Fruit fly (Drosophila melanogaster) whole organism, embryonic: Measurements from ENCODE around the gene CG31268.
A peak's percentile ranks its signal among the peaks of the same experiment; 100 is the strongest.

Experiments used
- ATbp ChIP-seq: fragments of 200-800 bp; sonication (Bioruptor generic); optimal IDR thresholded peaks from 2 replicates; lab custom pipeline; 2017; ENCODE audit warnings: missing biosample characterization, mild to moderate bottlenecking, missing genetic modification characterization, missing genetic modification reagents
- Aef1 ChIP-seq: fragments of 200-800 bp; sonication (Bioruptor generic); IDR thresholded peaks from 3 replicates; pipeline ENCODE4 v1.3.6; 2022; ENCODE audit warnings: missing biosample characterization, missing genetic modification characterization
- B-H2 ChIP-seq: fragments of 200-800 bp; sonication (Bioruptor generic); optimal IDR thresholded peaks from 2 replicates; lab custom pipeline; 2018; ENCODE audit warnings: missing biosample characterization, mild to moderate bottlenecking, missing genetic modification characterization
- CG10366 ChIP-seq: fragments of 200-800 bp; sonication (Bioruptor generic); IDR thresholded peaks from 2 replicates; pipeline ENCODE4 v1.3.6; 2022; ENCODE audit warnings: missing biosample characterization, missing genetic modification characterization
- CG10431 ChIP-seq: fragments of 200-800 bp; sonication (Bioruptor generic); optimal IDR thresholded peaks from 3 replicates; lab custom pipeline; 2018; ENCODE audit warnings: missing biosample characterization, mild to moderate bottlenecking, missing genetic modification characterization
- CG11723 ChIP-seq: fragments of 200-800 bp; sonication (Bioruptor generic); optimal IDR thresholded peaks from 2 replicates; lab custom pipeline; 2017; ENCODE audit warnings: missing biosample characterization, mild to moderate bottlenecking, missing genetic modification characterization
- CG12219 ChIP-seq: fragments of 200-800 bp; sonication (Bioruptor generic); optimal IDR thresholded peaks from 3 replicates; lab custom pipeline; 2018; ENCODE audit warnings: missing biosample characterization, mild to moderate bottlenecking, missing genetic modification characterization
- CG15073 ChIP-seq: fragments of 200-800 bp; sonication (Bioruptor generic); optimal IDR thresholded peaks from 2 replicates; lab custom pipeline; 2016; ENCODE audit warnings: missing biosample characterization, missing genetic modification characterization
- CG1603 ChIP-seq: fragments of 200-800 bp; sonication (Bioruptor generic); optimal IDR thresholded peaks from 2 replicates; lab custom pipeline; 2019; ENCODE audit warnings: missing biosample characterization, mild to moderate bottlenecking, missing genetic modification characterization, moderate library complexity
- CG17186 ChIP-seq: fragments of 200-800 bp; sonication (Bioruptor generic); optimal IDR thresholded peaks from 3 replicates; lab custom pipeline; 2017; ENCODE audit warnings: missing biosample characterization, missing genetic modification reagents, missing genetic modification characterization
- CG2678 ChIP-seq: fragments of 200-800 bp; sonication (Bioruptor generic); optimal IDR thresholded peaks from 3 replicates; lab custom pipeline; 2019; ENCODE audit warnings: missing biosample characterization, mild to moderate bottlenecking, missing genetic modification characterization, moderate library complexity
- CG2875 ChIP-seq: fragments of 200-800 bp; sonication (Bioruptor generic); optimal IDR thresholded peaks from 2 replicates; lab custom pipeline; 2017; ENCODE audit warnings: missing biosample characterization, mild to moderate bottlenecking, missing genetic modification characterization, missing genetic modification reagents
- CG31224 ChIP-seq: fragments of 200-800 bp; sonication (Bioruptor generic); IDR thresholded peaks from 2 replicates; pipeline ENCODE4 v1.3.6; 2022; ENCODE audit warnings: missing biosample characterization, missing genetic modification characterization
- CG3281 ChIP-seq: fragments of 200-800 bp; sonication (Bioruptor generic); optimal IDR thresholded peaks from 3 replicates; lab custom pipeline; 2017; ENCODE audit warnings: missing biosample characterization, mild to moderate bottlenecking, missing genetic modification characterization
- CG33213 ChIP-seq: fragments of 200-800 bp; sonication (Bioruptor generic); optimal IDR thresholded peaks from 3 replicates; lab custom pipeline; 2016; ENCODE audit warnings: missing biosample characterization, missing genetic modification characterization
- CG3847 ChIP-seq: fragments of 200-800 bp; sonication (Bioruptor generic); IDR thresholded peaks from 2 replicates; pipeline ENCODE4 v1.3.6; 2022; ENCODE audit warnings: missing biosample characterization, missing genetic modification characterization
- CG4617 ChIP-seq: fragments of 200-800 bp; sonication (Bioruptor generic); optimal IDR thresholded peaks from 3 replicates; lab custom pipeline; 2016; ENCODE audit warnings: missing biosample characterization, missing genetic modification characterization, borderline replicate concordance
- CG6689 ChIP-seq: fragments of 200-800 bp; sonication (Bioruptor generic); IDR thresholded peaks from 2 replicates; pipeline ENCODE4 v1.3.6; 2022; ENCODE audit warnings: missing biosample characterization, missing genetic modification characterization
- CG6791 ChIP-seq: fragments of 200-800 bp; sonication (Bioruptor generic); IDR thresholded peaks from 3 replicates; pipeline ENCODE4 v1.3.6; 2022; ENCODE audit warnings: missing biosample characterization, missing genetic modification characterization; ENCODE audit not compliant: partially characterized antibody
- CG8924 ChIP-seq: fragments of 200-800 bp; optimal IDR thresholded peaks from 3 replicates; lab custom pipeline; 2019; ENCODE audit warnings: missing biosample characterization, mild to moderate bottlenecking, missing genetic modification characterization, moderate library complexity
- CG8944 ChIP-seq: fragments of 200-800 bp; sonication (Bioruptor generic); optimal IDR thresholded peaks from 3 replicates; lab custom pipeline; 2016; ENCODE audit warnings: missing biosample characterization, missing genetic modification characterization
- CG9876 ChIP-seq: fragments of 200-800 bp; sonication (Bioruptor generic); optimal IDR thresholded peaks from 2 replicates; lab custom pipeline; 2016; ENCODE audit warnings: missing biosample characterization, missing genetic modification characterization
- E2f1 ChIP-seq: fragments of 200-800 bp; sonication (Bioruptor generic); IDR thresholded peaks from 2 replicates; pipeline ENCODE4 v1.3.6; 2022; ENCODE audit warnings: missing biosample characterization, missing genetic modification characterization
- Fer3 ChIP-seq: fragments of 200-800 bp; sonication (Bioruptor generic); optimal IDR thresholded peaks from 2 replicates; lab custom pipeline; 2018; ENCODE audit warnings: missing biosample characterization, mild to moderate bottlenecking, missing genetic modification characterization, moderate library complexity
- H15 ChIP-seq: fragments of 200-800 bp; sonication (Bioruptor generic); IDR thresholded peaks from 3 replicates; pipeline ENCODE4 v1.3.6; 2022; ENCODE audit warnings: missing biosample characterization, missing genetic modification characterization
- Hand ChIP-seq: fragments of 200-800 bp; sonication (Bioruptor generic); optimal IDR thresholded peaks from 2 replicates; lab custom pipeline; 2017; ENCODE audit warnings: mild to moderate bottlenecking, missing biosample characterization, missing genetic modification reagents, missing genetic modification characterization
- Hey ChIP-seq: fragments of 200-800 bp; sonication (Bioruptor generic); optimal IDR thresholded peaks from 3 replicates; lab custom pipeline; 2018; ENCODE audit warnings: missing biosample characterization, mild to moderate bottlenecking, missing genetic modification characterization
- Kr ChIP-seq: fragments of 200-800 bp; sonication (Bioruptor generic); optimal IDR thresholded peaks from 2 replicates; lab custom pipeline; 2017; ENCODE audit warnings: missing biosample characterization, mild to moderate bottlenecking, missing genetic modification characterization
- Lpt ChIP-seq: fragments of >200 bp; optimal IDR thresholded peaks from 2 replicates; lab custom pipeline; 2018; ENCODE audit warnings: missing biosample characterization, missing genetic modification characterization
- MBD-R2 ChIP-seq: fragments of 200-800 bp; sonication (Bioruptor generic); IDR thresholded peaks from 2 replicates; pipeline ENCODE4 v1.3.6; 2022; ENCODE audit warnings: missing biosample characterization, missing genetic modification characterization
- Med ChIP-seq: fragments of 200-800 bp; sonication (Bioruptor generic); peaks from one replicate; lab custom pipeline; 2016; ENCODE audit warnings: missing biosample characterization, missing genetic modification characterization, mild to moderate bottlenecking, inconsistent platforms, moderate library complexity
- Sin3A ChIP-seq: fragments of >200 bp; optimal IDR thresholded peaks from 2 replicates; lab custom pipeline; 2018
- Sox100B ChIP-seq: fragments of 200-800 bp; sonication (Bioruptor generic); optimal IDR thresholded peaks from 3 replicates; lab custom pipeline; 2018; ENCODE audit warnings: missing biosample characterization, mild to moderate bottlenecking, missing genetic modification characterization
- Ssrp ChIP-seq: fragments of 200-800 bp; sonication (Bioruptor generic); optimal IDR thresholded peaks from 2 replicates; lab custom pipeline; 2018; ENCODE audit warnings: missing biosample characterization, mild to moderate bottlenecking, missing genetic modification characterization, moderate library complexity
- ase ChIP-seq: fragments of 200-800 bp; sonication (Bioruptor generic); IDR thresholded peaks from 3 replicates; pipeline ENCODE4 v1.3.6; 2022; ENCODE audit warnings: missing biosample characterization, missing genetic modification characterization
- dan ChIP-seq: fragments of 200-800 bp; sonication (Bioruptor generic); IDR thresholded peaks from 2 replicates; pipeline ENCODE4 v1.3.6; 2022; ENCODE audit warnings: missing biosample characterization, missing genetic modification characterization
- dati ChIP-seq: fragments of 200-800 bp; sonication (Bioruptor generic); IDR thresholded peaks from 2 replicates; pipeline ENCODE4 v1.3.6; 2022; ENCODE audit warnings: missing biosample characterization, missing genetic modification characterization
- eyg ChIP-seq: fragments of 200-800 bp; sonication (Bioruptor generic); optimal IDR thresholded peaks from 3 replicates; lab custom pipeline; 2016; ENCODE audit warnings: missing biosample characterization, missing genetic modification characterization
- fd64A ChIP-seq: fragments of 200-800 bp; sonication (Bioruptor generic); optimal IDR thresholded peaks from 3 replicates; lab custom pipeline; 2018; ENCODE audit warnings: missing biosample characterization, mild to moderate bottlenecking, missing genetic modification characterization
- her ChIP-seq: fragments of 200-800 bp; sonication (Bioruptor generic); optimal IDR thresholded peaks from 2 replicates; lab custom pipeline; 2016; ENCODE audit warnings: missing biosample characterization, missing genetic modification characterization
- hth ChIP-seq: fragments of >200 bp; optimal IDR thresholded peaks from 2 replicates; lab custom pipeline; 2017; ENCODE audit warnings: inconsistent platforms
- kah ChIP-seq: fragments of 200-800 bp; sonication (Bioruptor generic); optimal IDR thresholded peaks from 2 replicates; lab custom pipeline; 2018; ENCODE audit warnings: missing biosample characterization, mild to moderate bottlenecking, missing genetic modification characterization
- luna ChIP-seq: fragments of 200-800 bp; sonication (Bioruptor generic); optimal IDR thresholded peaks from 2 replicates; lab custom pipeline; 2016; ENCODE audit warnings: missing biosample characterization, missing genetic modification characterization
- nom ChIP-seq: fragments of 200-800 bp; sonication (Bioruptor generic); optimal IDR thresholded peaks from 2 replicates; lab custom pipeline; 2017; ENCODE audit warnings: missing biosample characterization, missing genetic modification characterization, mild to moderate bottlenecking, moderate library complexity, missing genetic modification reagents
- pita ChIP-seq: fragments of 200-800 bp; sonication (Bioruptor generic); optimal IDR thresholded peaks from 2 replicates; lab custom pipeline; 2017; ENCODE audit warnings: missing biosample characterization, mild to moderate bottlenecking, missing genetic modification characterization
- psq ChIP-seq: fragments of 200-800 bp; sonication (Bioruptor generic); optimal IDR thresholded peaks from 2 replicates; lab custom pipeline; 2017; ENCODE audit warnings: missing biosample characterization, missing genetic modification characterization
- sens-2 ChIP-seq: fragments of 200-800 bp; sonication (Bioruptor generic); IDR thresholded peaks from 2 replicates; pipeline ENCODE4 v1.3.6; 2022; ENCODE audit warnings: missing biosample characterization, missing genetic modification characterization
- stc ChIP-seq: fragments of 200-800 bp; sonication (Bioruptor generic); IDR thresholded peaks from 2 replicates; pipeline ENCODE4 v1.3.6; 2022; ENCODE audit warnings: missing biosample characterization, missing genetic modification characterization
- tap ChIP-seq: fragments of 200-800 bp; optimal IDR thresholded peaks from 3 replicates; lab custom pipeline; 2019; ENCODE audit warnings: missing biosample characterization, mild to moderate bottlenecking, missing genetic modification characterization, moderate library complexity
- zf30C ChIP-seq: fragments of 200-800 bp; sonication (Bioruptor generic); optimal IDR thresholded peaks from 3 replicates; lab custom pipeline; 2018; ENCODE audit warnings: missing biosample characterization, mild to moderate bottlenecking, missing genetic modification characterization

Gene CG31268

dm6 chr3R:16986181-16987074 is 45.2 kb upstream of the CG31268 start (continued):
- TF ChIP-seq Ssrp (tag; lab: Kevin White, UChicago) (peak; percentile 77), hth (lab: Kevin White, UChicago) (no peak), nom (GFP tag; lab: Kevin White, UChicago) (peak; percentile 72), kah (GFP tag; lab: Kevin White, UChicago) (peak; percentile 36), CG2875 (GFP tag; lab: Kevin White, UChicago) (peak; percentile 47), CG9876 (GFP tag; lab: Kevin White, UChicago) (peak; percentile 93), CG10431 (peak; percentile 48), CG33213 (GFP tag; lab: Kevin White, UChicago) (peak; percentile 89), Lpt (GFP tag; lab: Kevin White, UChicago) (no peak), Hand (GFP tag; lab: Kevin White, UChicago) (peak; percentile 95), psq (GFP tag; lab: Kevin White, UChicago) (peak; percentile 31), CG12219 (peak; percentile 91), CG11723 (GFP tag; lab: Kevin White, UChicago) (peak; percentile 91), sens-2 (GFP tag; lab: Robert Waterston, UW) (peak; percentile 93), fd64A (GFP tag; lab: Kevin White, UChicago) (peak; percentile 30), CG1603 (peak; percentile 91), pita (GFP tag; lab: Kevin White, UChicago) (no peak), Sox100B (GFP tag; lab: Kevin White, UChicago) (peak; percentile 43), Aef1 (GFP tag; lab: Robert Waterston, UW) (peak; percentile 97), CG3281 (peak; percentile 92), dan (GFP tag; lab: Robert Waterston, UW) (peak; percentile 79), Hey (tag; lab: Kevin White, UChicago) (peak; percentile 98), E2f1 (GFP tag; lab: Robert Waterston, UW) (peak; percentile 94), CG4617 (GFP tag; lab: Kevin White, UChicago) (peak; percentile 82), CG8944 (GFP tag; lab: Kevin White, UChicago) (peak; percentile 81), luna (GFP tag; lab: Kevin White, UChicago) (peak; percentile 85), eyg (GFP tag; lab: Kevin White, UChicago) (peak; percentile 93), CG15073 (GFP tag; lab: Kevin White, UChicago) (peak; percentile 12), CG17186 (GFP tag; lab: Kevin White, UChicago) (no peak), ase (peak; percentile 89; the same call in 2 of the 3 replicates), Med (GFP tag; lab: Kevin White, UChicago) (peak; percentile 100), CG8924 (tag; lab: Kevin White, UChicago) (peak; percentile 86), CG3847 (GFP tag; lab: Robert Waterston, UW) (peak; percentile 98), B-H2 (GFP tag; lab: Kevin White, UChicago) (peak; percentile 97), CG2678 (tag; lab: Kevin White, UChicago) (peak; percentile 95), dati (peak; percentile 77), her (GFP tag; lab: Kevin White, UChicago) (peak; percentile 96), ATbp (GFP tag; lab: Kevin White, UChicago) (peak; percentile 80), MBD-R2 (GFP tag; lab: Robert Waterston, UW) (peak; percentile 92), CG10366 (GFP tag; lab: Robert Waterston, UW) (peak; percentile 97), CG31224 (GFP tag; lab: Robert Waterston, UW) (peak; percentile 94), zf30C (peak; percentile 68), tap (tag; lab: Kevin White, UChicago) (peak; percentile 54), CG6689 (GFP tag; lab: Robert Waterston, UW) (peak; percentile 91), Kr (GFP tag; lab: Kevin White, UChicago) (no peak), CG6791 (GFP tag; lab: Robert Waterston, UW) (0 out of 3 replicates have a peak, but pooled peaks have one; percentile 34), Sin3A (lab: Kevin White, UChicago) (no peak), stc (GFP tag; lab: Robert Waterston, UW) (peak; percentile 93), H15 (GFP tag; lab: Robert Waterston, UW) (peak; percentile 92), Fer3 (tag; lab: Kevin White, UChicago) (peak; percentile 95)
